Fruit fly (Drosophila melanogaster): Measurements from ENCODE around the gene CG42488.

Gene CG42488

dm6 chr3R:25461666-25462065 is 21.2 kb upstream of the CG42488 start:
- TF ChIP-seq pan (optimal IDR thresholded peaks at IDR 0.05) (no peak), rgr (GFP tag; optimal IDR thresholded peaks at IDR 0.05) (peak; percentile 59), h (GFP tag; optimal IDR thresholded peaks at IDR 0.05) (peak; percentile 41), Jra (GFP tag; optimal IDR thresholded peaks at IDR 0.05) (no peak), Hr83 (GFP tag; optimal IDR thresholded peaks at IDR 0.05; ENCODE audit: poor library complexity, severe bottlenecking) (no peak), Dfd (GFP tag; optimal IDR thresholded peaks at IDR 0.05) (no peak), Abd-B (GFP tag; optimal IDR thresholded peaks at IDR 0.05) (no peak), sage (GFP tag; optimal IDR thresholded peaks at IDR 0.05) (no peak), dl (GFP tag; optimal IDR thresholded peaks at IDR 0.05; ENCODE audit: insufficient read depth in 1 of 2, partially characterized antibody in 2 of 2) (no peak), lola (GFP tag; optimal IDR thresholded peaks at IDR 0.05) (no peak), br (GFP tag; optimal IDR thresholded peaks at IDR 0.05) (peak; percentile 56), CrebA (GFP tag; optimal IDR thresholded peaks at IDR 0.05; ENCODE audit: borderline replicate concordance) (no peak), Mio (GFP tag; optimal IDR thresholded peaks at IDR 0.05) (no peak), CG32264 (GFP tag; optimal IDR thresholded peaks at IDR 0.05) (no peak), Hnf4 (GFP tag; optimal IDR thresholded peaks at IDR 0.05) (no peak), Sp1 (GFP tag; optimal IDR thresholded peaks at IDR 0.05) (peak; percentile 45), fru (GFP tag; optimal IDR thresholded peaks at IDR 0.05) (peak; percentile 22), dmrt93B (GFP tag; optimal IDR thresholded peaks at IDR 0.05) (peak; percentile 3), psq (GFP tag; optimal IDR thresholded peaks at IDR 0.05) (peak; percentile 27), Rel (GFP tag; optimal IDR thresholded peaks at IDR 0.05) (no peak), Rel (tag; optimal IDR thresholded peaks at IDR 0.05) (no peak), brk (GFP tag; optimal IDR thresholded peaks at IDR 0.05) (no peak), foxo (GFP tag; optimal IDR thresholded peaks at IDR 0.05) (peak in 1 of 2 experiments; percentile 41), Dif (GFP tag; optimal IDR thresholded peaks at IDR 0.05; ENCODE audit: partially characterized antibody) (no peak), OdsH (GFP tag; optimal IDR thresholded peaks at IDR 0.05) (peak; percentile 52), GATAd (GFP tag; optimal IDR thresholded peaks at IDR 0.05) (no peak), tai (GFP tag; optimal IDR thresholded peaks at IDR 0.05) (no peak), HLH106 (tag; optimal IDR thresholded peaks at IDR 0.05) (peak; percentile 38), sv (GFP tag; optimal IDR thresholded peaks at IDR 0.05) (no peak), Hr78 (GFP tag; optimal IDR thresholded peaks at IDR 0.05) (no peak), Vsx2 (GFP tag; optimal IDR thresholded peaks at IDR 0.05; ENCODE audit: partially characterized antibody) (no peak), usp (GFP tag; optimal IDR thresholded peaks at IDR 0.05) (no peak), ey (GFP tag; optimal IDR thresholded peaks at IDR 0.05) (peak; percentile 52), N (GFP tag; optimal IDR thresholded peaks at IDR 0.05) (no peak), woc (GFP tag; optimal IDR thresholded peaks at IDR 0.05) (peak; percentile 11), dsf (GFP tag; optimal IDR thresholded peaks at IDR 0.05; ENCODE audit: borderline replicate concordance) (no peak), jim (GFP tag; optimal IDR thresholded peaks at IDR 0.05) (no peak), CG9705 (GFP tag; optimal IDR thresholded peaks at IDR 0.05) (no peak), Myc (optimal IDR thresholded peaks at IDR 0.05) (no peak)

- TF ChIP-seq sage (GFP tag; optimal IDR thresholded peaks at IDR 0.05), result peak; percentile 66
- no peak for TF ChIP-seq lola (GFP tag; optimal IDR thresholded peaks at IDR 0.05)
- TF ChIP-seq Myc (optimal IDR thresholded peaks at IDR 0.05), result no peak
- TF ChIP-seq dsf (GFP tag; optimal IDR thresholded peaks at IDR 0.05; ENCODE audit: borderline replicate concordance), result peak; percentile 51
- peak; percentile 93 for TF ChIP-seq HLH106 (tag; optimal IDR thresholded peaks at IDR 0.05)
- no peak for TF ChIP-seq pan (optimal IDR thresholded peaks at IDR 0.05)
- TF ChIP-seq dl (GFP tag; optimal IDR thresholded peaks at IDR 0.05; ENCODE audit: insufficient read depth in 1 of 2, partially characterized antibody in 2 of 2), result no peak
- TF ChIP-seq Mio (GFP tag; optimal IDR thresholded peaks at IDR 0.05), result no peak
- TF ChIP-seq OdsH (GFP tag; optimal IDR thresholded peaks at IDR 0.05), result peak; percentile 92
- TF ChIP-seq br (GFP tag; optimal IDR thresholded peaks at IDR 0.05), result peak; percentile 42
- TF ChIP-seq dmrt93B (GFP tag; optimal IDR thresholded peaks at IDR 0.05), result peak; percentile 77
- TF ChIP-seq Rel (GFP tag; optimal IDR thresholded peaks at IDR 0.05), result peak; percentile 72
- TF ChIP-seq Rel (tag; optimal IDR thresholded peaks at IDR 0.05), result peak; percentile 62
- TF ChIP-seq jim (GFP tag; optimal IDR thresholded peaks at IDR 0.05), result no peak
- no peak for TF ChIP-seq Dif (GFP tag; optimal IDR thresholded peaks at IDR 0.05; ENCODE audit: partially characterized antibody)
- peak; percentile 18 for TF ChIP-seq CrebA (GFP tag; optimal IDR thresholded peaks at IDR 0.05; ENCODE audit: borderline replicate concordance)
- TF ChIP-seq Vsx2 (GFP tag; optimal IDR thresholded peaks at IDR 0.05; ENCODE audit: partially characterized antibody), result peak; percentile 68
- TF ChIP-seq woc (GFP tag; optimal IDR thresholded peaks at IDR 0.05), result peak; percentile 84
- TF ChIP-seq CG32264 (GFP tag; optimal IDR thresholded peaks at IDR 0.05), result peak; percentile 17
- peak in 1 of 2 experiments; percentile 93 for TF ChIP-seq foxo (GFP tag; optimal IDR thresholded peaks at IDR 0.05)
- peak; percentile 87 for TF ChIP-seq fru (GFP tag; optimal IDR thresholded peaks at IDR 0.05)
- TF ChIP-seq rgr (GFP tag; optimal IDR thresholded peaks at IDR 0.05), result peak; percentile 88
- TF ChIP-seq N (GFP tag; optimal IDR thresholded peaks at IDR 0.05), result no peak
- peak; percentile 87 for TF ChIP-seq h (GFP tag; optimal IDR thresholded peaks at IDR 0.05)
- TF ChIP-seq sv (GFP tag; optimal IDR thresholded peaks at IDR 0.05), result no peak
- peak; percentile 76 for TF ChIP-seq CG9705 (GFP tag; optimal IDR thresholded peaks at IDR 0.05)
- peak; percentile 75 for TF ChIP-seq ey (GFP tag; optimal IDR thresholded peaks at IDR 0.05)
- TF ChIP-seq Jra (GFP tag; optimal IDR thresholded peaks at IDR 0.05), result peak; percentile 52
- no peak for TF ChIP-seq usp (GFP tag; optimal IDR thresholded peaks at IDR 0.05)
- TF ChIP-seq Hr83 (GFP tag; optimal IDR thresholded peaks at IDR 0.05; ENCODE audit: poor library complexity, severe bottlenecking), result no peak
- no peak for TF ChIP-seq Dfd (GFP tag; optimal IDR thresholded peaks at IDR 0.05)
- TF ChIP-seq Hr78 (GFP tag; optimal IDR thresholded peaks at IDR 0.05), result no peak
- no peak for TF ChIP-seq GATAd (GFP tag; optimal IDR thresholded peaks at IDR 0.05)
- no peak for TF ChIP-seq Abd-B (GFP tag; optimal IDR thresholded peaks at IDR 0.05)
- TF ChIP-seq psq (GFP tag; optimal IDR thresholded peaks at IDR 0.05), result peak; percentile 86
- peak; percentile 73 for TF ChIP-seq Hnf4 (GFP tag; optimal IDR thresholded peaks at IDR 0.05)
- peak; percentile 90 for TF ChIP-seq brk (GFP tag; optimal IDR thresholded peaks at IDR 0.05)
- TF ChIP-seq Sp1 (GFP tag; optimal IDR thresholded peaks at IDR 0.05), result peak; percentile 93
- TF ChIP-seq tai (GFP tag; optimal IDR thresholded peaks at IDR 0.05), result peak; percentile 26
Observed at dm6 chr3R:25462642-25463317, 20.1 kb upstream of the CG42488 start.
